Worm (Caenorhabditis elegans): ENCODE results near the gene smvt-1.
A peak's percentile ranks its signal among the peaks of the same experiment; 100 is the strongest.

Gene smvt-1

ce11 chrX:2559399-2559798 is 10.6 kb upstream of the smvt-1 start (continued):
- no peak for TF ChIP-seq ceh-90 (tag; optimal IDR thresholded peaks at IDR 0.05)
- TF ChIP-seq unc-86 (tag; optimal IDR thresholded peaks at IDR 0.05): peak; percentile 9
- TF ChIP-seq pag-3 (tag; optimal IDR thresholded peaks at IDR 0.05; ENCODE audit: borderline replicate concordance, insufficient read depth): peak; percentile 5
- peak in 1 of 2 experiments; percentile 9 for TF ChIP-seq mdl-1 (tag; optimal IDR thresholded peaks at IDR 0.05)
- TF ChIP-seq skn-1 (tag; optimal IDR thresholded peaks at IDR 0.05): peak; percentile 89

- TF ChIP-seq ceh-88 (GFP tag; IDR thresholded peaks at IDR 0.05) (no peak), mab-9 (GFP tag; IDR thresholded peaks at IDR 0.05) (no peak), nhr-90 (tag; optimal IDR thresholded peaks at IDR 0.05; ENCODE audit: poor library complexity) (peak; percentile 85), zip-4 (GFP tag; optimal IDR thresholded peaks at IDR 0.05) (no peak), tbx-2 (tag; optimal IDR thresholded peaks at IDR 0.05) (peak; percentile 72), lin-14 (GFP tag; optimal IDR thresholded peaks at IDR 0.05) (peak; percentile 67), pax-3 (tag; optimal IDR thresholded peaks at IDR 0.05) (peak; percentile 21), nhr-77 (tag; optimal IDR thresholded peaks at IDR 0.05) (peak; percentile 43), nhr-84 (tag; optimal IDR thresholded peaks at IDR 0.05) (no peak), ztf-4 (tag; optimal IDR thresholded peaks at IDR 0.05) (no peak), sox-4 (tag; optimal IDR thresholded peaks at IDR 0.05) (peak; percentile 29), elt-2 (tag; optimal IDR thresholded peaks at IDR 0.05) (peak; percentile 45), lin-39 (tag; optimal IDR thresholded peaks at IDR 0.05) (no peak), unc-98 (GFP tag; IDR thresholded peaks at IDR 0.05) (no peak), fkh-8 (tag; optimal IDR thresholded peaks at IDR 0.05) (peak; percentile 65), Y116A8C.19 (tag; optimal IDR thresholded peaks at IDR 0.05; ENCODE audit: borderline replicate concordance) (no peak), skn-1 (tag; optimal IDR thresholded peaks at IDR 0.05) (peak; percentile 95), ceh-63 (GFP tag; optimal IDR thresholded peaks at IDR 0.05) (no peak), unc-86 (tag; optimal IDR thresholded peaks at IDR 0.05) (peak; percentile 36), nhr-11 (tag; optimal IDR thresholded peaks at IDR 0.05) (no peak), efl-1 (optimal IDR thresholded peaks at IDR 0.05) (peak; percentile 13 to 25), efl-1 (GFP tag; optimal IDR thresholded peaks at IDR 0.05 in 1 of 2) (no peak), alr-1 (tag; optimal IDR thresholded peaks at IDR 0.05; ENCODE audit: borderline replicate concordance) (no peak), swsn-7 (tag; optimal IDR thresholded peaks at IDR 0.05) (peak; percentile 69), lir-3 (tag; optimal IDR thresholded peaks at IDR 0.05; ENCODE audit: poor library complexity) (peak; percentile 41), elt-3 (tag; optimal IDR thresholded peaks at IDR 0.05) (peak in 2 of 6 experiments; percentile 53 to 56), ces-1 (GFP tag; optimal IDR thresholded peaks at IDR 0.05) (no peak), nhr-12 (tag; optimal IDR thresholded peaks at IDR 0.05) (no peak), zag-1 (tag; optimal IDR thresholded peaks at IDR 0.05) (no peak), nhr-47 (tag; optimal IDR thresholded peaks at IDR 0.05) (peak; percentile 82), nhr-237 (tag; optimal IDR thresholded peaks at IDR 0.05) (no peak), snpc-4 (tag; optimal IDR thresholded peaks at IDR 0.05) (no peak), ets-5 (GFP tag; IDR thresholded peaks at IDR 0.05) (no peak), pqm-1 (tag; optimal IDR thresholded peaks at IDR 0.05) (no peak), egl-13 (tag; optimal IDR thresholded peaks at IDR 0.05) (peak; percentile 61), F16B12.6 (tag; optimal IDR thresholded peaks at IDR 0.05) (no peak), mdl-1 (tag; optimal IDR thresholded peaks at IDR 0.05) (peak in 1 of 2 experiments; percentile 74), lsy-2 (tag; optimal IDR thresholded peaks at IDR 0.05) (peak; percentile 42 to 67), lin-15B (tag; optimal IDR thresholded peaks at IDR 0.05) (no peak), nhr-20 (tag; optimal IDR thresholded peaks at IDR 0.05) (peak; percentile 75), mef-2 (tag; optimal IDR thresholded peaks at IDR 0.05) (peak; percentile 61), unc-62 (GFP tag; optimal IDR thresholded peaks at IDR 0.05) (no peak), xbp-1 (tag; optimal IDR thresholded peaks at IDR 0.05) (peak; percentile 64), nhr-71 (tag; optimal IDR thresholded peaks at IDR 0.05) (peak; percentile 81), aha-1 (tag; optimal IDR thresholded peaks at IDR 0.05) (no peak), rnt-1 (tag; optimal IDR thresholded peaks at IDR 0.05) (peak; percentile 59), pag-3 (tag; optimal IDR thresholded peaks at IDR 0.05; ENCODE audit: borderline replicate concordance, insufficient read depth) (no peak), dpl-1 (GFP tag; optimal IDR thresholded peaks at IDR 0.05) (peak in 1 of 3 experiments; percentile 18), tlp-1 (tag; optimal IDR thresholded peaks at IDR 0.05) (no peak)
Measured at ce11 chrX:2553433-2553860, 4.7 kb upstream of the smvt-1 start.

Data from whole organism, L1 larva.